Fruit fly (Drosophila melanogaster) whole organism, embryonic: ENCODE data around the gene CG17364.

Experiments
- Abd-B ChIP-seq: fragments of 200-800 bp; sonication (Bioruptor generic); optimal IDR thresholded peaks from 2 replicates; lab custom pipeline; 2018; ENCODE audit warnings: missing biosample characterization, mild to moderate bottlenecking, missing genetic modification characterization, moderate library complexity
- Atf6 ChIP-seq: fragments of 200-800 bp; sonication (Bioruptor generic); IDR thresholded peaks from 2 replicates; pipeline ENCODE4 v1.3.6; 2022; ENCODE audit warnings: missing biosample characterization, missing genetic modification characterization
- CG10321 ChIP-seq: fragments of 200-800 bp; sonication (Bioruptor generic); IDR thresholded peaks from 2 replicates; pipeline ENCODE4 v1.3.6; 2022; ENCODE audit warnings: missing biosample characterization, missing genetic modification characterization
- CG11398 ChIP-seq: fragments of 200-800 bp; sonication (Bioruptor generic); optimal IDR thresholded peaks from 2 replicates; lab custom pipeline; 2016; ENCODE audit warnings: missing biosample characterization, missing genetic modification characterization
- CG12071 ChIP-seq: fragments of 200-800 bp; sonication (Bioruptor generic); optimal IDR thresholded peaks from 3 replicates; lab custom pipeline; 2018; ENCODE audit warnings: missing biosample characterization, mild to moderate bottlenecking, missing genetic modification characterization
- CG12391 ChIP-seq: fragments of 200-800 bp; sonication (Bioruptor generic); optimal IDR thresholded peaks from 3 replicates; lab custom pipeline; 2018; ENCODE audit warnings: missing biosample characterization, mild to moderate bottlenecking, missing genetic modification characterization, moderate library complexity
- CG13624 ChIP-seq: fragments of 200-800 bp; sonication (Bioruptor generic); optimal IDR thresholded peaks from 2 replicates; lab custom pipeline; 2016; ENCODE audit warnings: missing biosample characterization, missing genetic modification characterization
- CG15011 ChIP-seq: fragments of 200-800 bp; sonication (Bioruptor generic); optimal IDR thresholded peaks from 3 replicates; lab custom pipeline; 2018; ENCODE audit warnings: missing biosample characterization, mild to moderate bottlenecking, missing genetic modification characterization
- CG15269 ChIP-seq: fragments of 200-800 bp; sonication (Bioruptor generic); optimal IDR thresholded peaks from 2 replicates; lab custom pipeline; 2018; ENCODE audit warnings: missing biosample characterization, mild to moderate bottlenecking, missing genetic modification characterization, moderate library complexity
- CG1603 ChIP-seq: fragments of 200-800 bp; sonication (Bioruptor generic); optimal IDR thresholded peaks from 2 replicates; lab custom pipeline; 2019; ENCODE audit warnings: missing biosample characterization, mild to moderate bottlenecking, missing genetic modification characterization, moderate library complexity
- CG2712 ChIP-seq: fragments of 200-800 bp; optimal IDR thresholded peaks from 3 replicates; lab custom pipeline; 2019; ENCODE audit warnings: missing biosample characterization, mild to moderate bottlenecking, missing genetic modification characterization, moderate library complexity
- CG30431 ChIP-seq: fragments of 200-800 bp; sonication (Bioruptor generic); optimal IDR thresholded peaks from 2 replicates; lab custom pipeline; 2017; ENCODE audit warnings: missing biosample characterization, missing genetic modification characterization
- CG31441 ChIP-seq: fragments of 200-800 bp; sonication (Bioruptor generic); IDR thresholded peaks from 2 replicates; pipeline ENCODE4 v1.3.6; 2022; ENCODE audit warnings: missing biosample characterization, missing genetic modification characterization
- CG34422 ChIP-seq: fragments of 200-800 bp; sonication (Bioruptor generic); IDR thresholded peaks from 3 replicates; pipeline ENCODE4 v1.3.6; 2022; ENCODE audit warnings: missing biosample characterization, missing genetic modification characterization
- CG4707 ChIP-seq: fragments of 200-800 bp; sonication (Bioruptor generic); optimal IDR thresholded peaks from 2 replicates; lab custom pipeline; 2018; ENCODE audit warnings: missing biosample characterization, mild to moderate bottlenecking, missing genetic modification characterization, moderate library complexity
- CG8359 ChIP-seq: fragments of 200-800 bp; sonication (Bioruptor generic); optimal IDR thresholded peaks from 2 replicates; lab custom pipeline; 2017; ENCODE audit warnings: missing biosample characterization, mild to moderate bottlenecking, missing genetic modification characterization, borderline replicate concordance
- CG9876 ChIP-seq: fragments of 200-800 bp; sonication (Bioruptor generic); optimal IDR thresholded peaks from 2 replicates; lab custom pipeline; 2016; ENCODE audit warnings: missing biosample characterization, missing genetic modification characterization
- Camta ChIP-seq: fragments of 200-800 bp; sonication (Bioruptor generic); optimal IDR thresholded peaks from 2 replicates; lab custom pipeline; 2016; ENCODE audit warnings: missing biosample characterization, missing genetic modification characterization
- Dbx ChIP-seq: fragments of 200-800 bp; sonication (Bioruptor generic); IDR thresholded peaks from 3 replicates; pipeline ENCODE4 v1.3.6; 2022; ENCODE audit warnings: missing biosample characterization, missing genetic modification characterization
- Dek ChIP-seq: fragments of 200-800 bp; sonication (Bioruptor generic); optimal IDR thresholded peaks from 3 replicates; lab custom pipeline; 2019; ENCODE audit warnings: missing biosample characterization, mild to moderate bottlenecking, missing genetic modification characterization, moderate library complexity
- Drgx ChIP-seq: fragments of 200-800 bp; sonication (Bioruptor generic); IDR thresholded peaks from 2 replicates; pipeline ENCODE4 v1.3.6; 2022; ENCODE audit warnings: missing biosample characterization, missing genetic modification characterization
- E2f2 ChIP-seq: fragments of 200-800 bp; sonication (Bioruptor generic); IDR thresholded peaks from 2 replicates; pipeline ENCODE4 v1.3.6; 2022; ENCODE audit warnings: missing biosample characterization, missing genetic modification characterization
- Fer1 ChIP-seq: fragments of 200-800 bp; sonication (Bioruptor generic); optimal IDR thresholded peaks from 2 replicates; lab custom pipeline; 2017; ENCODE audit warnings: missing biosample characterization, mild to moderate bottlenecking, missing genetic modification characterization
- Hey ChIP-seq: fragments of 200-800 bp; sonication (Bioruptor generic); optimal IDR thresholded peaks from 3 replicates; lab custom pipeline; 2018; ENCODE audit warnings: missing biosample characterization, mild to moderate bottlenecking, missing genetic modification characterization
- Jarid2 ChIP-seq: fragments of 200-800 bp; sonication (Bioruptor generic); optimal IDR thresholded peaks from 3 replicates; lab custom pipeline; 2017; ENCODE audit warnings: mild to moderate bottlenecking, missing biosample characterization, missing genetic modification reagents, missing genetic modification characterization
- Lhr ChIP-seq: fragments of 200-800 bp; sonication (Bioruptor generic); optimal IDR thresholded peaks from 3 replicates; lab custom pipeline; 2017; ENCODE audit warnings: mild to moderate bottlenecking, missing biosample characterization, missing genetic modification reagents, missing genetic modification characterization
- Mad ChIP-seq: fragments of 200-800 bp; sonication (Bioruptor generic); optimal IDR thresholded peaks from 2 replicates; lab custom pipeline; 2016; ENCODE audit warnings: missing biosample characterization, missing genetic modification characterization
- Mrtf ChIP-seq: fragments of 200-800 bp; sonication (Bioruptor generic); IDR thresholded peaks from 3 replicates; pipeline ENCODE4 v1.3.6; 2022; ENCODE audit warnings: missing biosample characterization, missing genetic modification characterization
- Nf-YA ChIP-seq: fragments of 200-800 bp; sonication (Bioruptor generic); IDR thresholded peaks from 2 replicates; pipeline ENCODE4 v1.3.6; 2022; ENCODE audit warnings: missing biosample characterization, missing genetic modification characterization
- Nf-YB ChIP-seq: fragments of 200-800 bp; sonication (Bioruptor generic); optimal IDR thresholded peaks from 3 replicates; lab custom pipeline; 2019; ENCODE audit warnings: missing biosample characterization, mild to moderate bottlenecking, missing genetic modification characterization, moderate library complexity
- Opbp ChIP-seq: fragments of 200-800 bp; sonication (Bioruptor generic); IDR thresholded peaks from 3 replicates; pipeline ENCODE4 v1.3.6; 2022; ENCODE audit warnings: missing biosample characterization, missing genetic modification characterization; ENCODE audit not compliant: partially characterized antibody
- Trl ChIP-seq, 3 experiments: fragments of >200 bp in 2 of 3; fragments of 200-800 bp in 1 of 3; sonication (Bioruptor generic) in 1 of 3; optimal IDR thresholded peaks; 2 replicates in 1 of 3; 3 replicates in 2 of 3; lab custom pipeline; 2016 to 2017; ENCODE audit warnings: missing biosample characterization in 1 of 3, missing genetic modification characterization in 1 of 3
- ase ChIP-seq: fragments of 200-800 bp; sonication (Bioruptor generic); IDR thresholded peaks from 3 replicates; pipeline ENCODE4 v1.3.6; 2022; ENCODE audit warnings: missing biosample characterization, missing genetic modification characterization
- crp ChIP-seq, 2 experiments: fragments of 200-800 bp; sonication (Bioruptor generic); optimal IDR thresholded peaks; 2 replicates in 1 of 2; 3 replicates in 1 of 2; lab custom pipeline; 2017; ENCODE audit warnings: missing biosample characterization in 2 of 2, missing genetic modification characterization in 2 of 2, mild to moderate bottlenecking in 1 of 2, moderate library complexity in 1 of 2
- gsb ChIP-seq: fragments of 200-800 bp; sonication (Bioruptor generic); IDR thresholded peaks from 2 replicates; pipeline ENCODE4 v1.3.6; 2022; ENCODE audit warnings: missing biosample characterization, missing genetic modification characterization
- gt ChIP-seq: fragments of 200-800 bp; sonication (Bioruptor generic); IDR thresholded peaks from 2 replicates; pipeline ENCODE4 v1.3.6; 2022; ENCODE audit warnings: missing biosample characterization, missing genetic modification characterization
- jumu ChIP-seq: fragments of 200-800 bp; sonication (Bioruptor generic); optimal IDR thresholded peaks from 3 replicates; lab custom pipeline; 2016; ENCODE audit warnings: missing biosample characterization, missing genetic modification characterization
- lilli ChIP-seq: fragments of 200-800 bp; sonication (Bioruptor generic); optimal IDR thresholded peaks from 3 replicates; lab custom pipeline; 2016; ENCODE audit warnings: missing biosample characterization, missing genetic modification characterization
- lmd ChIP-seq: fragments of 200-800 bp; sonication (Bioruptor generic); IDR thresholded peaks from 2 replicates; pipeline ENCODE4 v1.3.6; 2022; ENCODE audit warnings: missing biosample characterization, missing genetic modification characterization
- oc ChIP-seq: fragments of 200-800 bp; sonication (Bioruptor generic); optimal IDR thresholded peaks from 2 replicates; lab custom pipeline; 2018; ENCODE audit warnings: missing biosample characterization, mild to moderate bottlenecking, missing genetic modification characterization, moderate library complexity
- phol ChIP-seq: fragments of 200-800 bp; sonication (Bioruptor generic); optimal IDR thresholded peaks from 3 replicates; lab custom pipeline; 2018; ENCODE audit warnings: missing biosample characterization, mild to moderate bottlenecking, missing genetic modification characterization, moderate library complexity
- prd ChIP-seq, 3 experiments: fragments of >200 bp in 2 of 3; fragments of 200-800 bp in 1 of 3; sonication (Bioruptor generic) in 1 of 3; optimal IDR thresholded peaks in 2 of 3; IDR thresholded peaks in 1 of 3; 2 replicates in 2 of 3; 3 replicates in 1 of 3; pipeline versions ENCODE4 v1.3.6 to Lab custom; 2017 to 2022; ENCODE audit warnings: missing biosample characterization in 1 of 3, missing genetic modification characterization in 1 of 3
- repo ChIP-seq: fragments of 200-800 bp; sonication (Bioruptor generic); optimal IDR thresholded peaks from 2 replicates; lab custom pipeline; 2016; ENCODE audit warnings: missing biosample characterization, missing genetic modification characterization
- sens-2 ChIP-seq: fragments of 200-800 bp; sonication (Bioruptor generic); IDR thresholded peaks from 2 replicates; pipeline ENCODE4 v1.3.6; 2022; ENCODE audit warnings: missing biosample characterization, missing genetic modification characterization
- sisA ChIP-seq: fragments of 200-800 bp; sonication (Bioruptor generic); IDR thresholded peaks from 2 replicates; pipeline ENCODE4 v1.3.6; 2022; ENCODE audit warnings: missing biosample characterization, missing genetic modification characterization
- slou ChIP-seq: fragments of 200-800 bp; sonication (Bioruptor generic); optimal IDR thresholded peaks from 3 replicates; lab custom pipeline; 2016; ENCODE audit warnings: missing biosample characterization, missing genetic modification characterization
- slp2 ChIP-seq: fragments of 200-800 bp; sonication (Bioruptor generic); optimal IDR thresholded peaks from 2 replicates; lab custom pipeline; 2016; ENCODE audit warnings: missing biosample characterization, missing genetic modification characterization
- wek ChIP-seq: fragments of 200-800 bp; sonication (Bioruptor generic); optimal IDR thresholded peaks from 3 replicates; lab custom pipeline; 2018; ENCODE audit warnings: missing biosample characterization, mild to moderate bottlenecking, missing genetic modification characterization, moderate library complexity
- z ChIP-seq: fragments of 200-800 bp; sonication (Bioruptor generic); IDR thresholded peaks from 3 replicates; pipeline ENCODE4 v1.3.6; 2022; ENCODE audit warnings: missing biosample characterization, missing genetic modification characterization

Gene CG17364

DNA sequence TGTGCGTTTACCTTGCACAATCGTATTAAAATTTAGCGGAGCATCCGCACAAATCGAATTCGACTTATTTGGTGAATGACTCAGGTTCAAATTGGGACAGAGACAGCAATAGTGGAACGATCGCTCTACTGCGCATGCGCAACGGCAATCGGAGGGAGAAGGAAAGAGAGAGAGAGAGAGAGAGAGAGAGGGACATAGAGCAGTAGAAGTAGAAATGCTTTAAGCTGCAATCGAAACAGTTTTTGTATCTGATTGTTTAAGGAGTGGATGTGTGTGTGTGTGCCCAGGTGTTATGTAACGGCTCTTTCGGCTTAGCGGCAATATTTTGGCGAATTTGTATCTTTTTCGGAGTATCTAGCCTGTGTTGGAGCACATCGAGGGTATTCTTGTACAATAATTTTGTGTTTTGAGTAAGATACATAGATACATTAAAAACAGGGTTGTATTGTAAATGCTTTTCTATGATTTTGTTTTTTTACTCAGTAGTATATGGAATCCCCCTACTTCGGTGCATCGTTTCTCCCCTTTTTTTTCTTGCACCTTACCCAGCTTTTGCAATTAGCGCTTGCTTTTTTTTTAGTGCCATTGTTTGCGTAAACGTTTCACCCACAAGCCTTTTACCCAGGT, 43.6 kb downstream of the CG17364 start (continued):
- TF ChIP-seq CG30431 (GFP tag; lab: Kevin White, UChicago) (no peak), sisA (GFP tag; lab: Robert Waterston, UW) (no peak), wek (GFP tag; lab: Kevin White, UChicago) (peak; percentile 57), Camta (GFP tag; lab: Kevin White, UChicago) (peak; percentile 10), Nf-YA (GFP tag; lab: Robert Waterston, UW) (no peak), slou (GFP tag; lab: Kevin White, UChicago) (no peak), CG12391 (no peak), CG12071 (no peak), CG11398 (GFP tag; lab: Kevin White, UChicago) (no peak), Atf6 (GFP tag; lab: Robert Waterston, UW) (0 out of 2 replicates have a peak, but pooled peaks have one; percentile 25), Nf-YB (GFP tag; lab: Kevin White, UChicago) (no peak), Lhr (no peak), CG10321 (GFP tag; lab: Robert Waterston, UW) (peak; percentile 74), Jarid2 (GFP tag; lab: Kevin White, UChicago) (peak; percentile 0), ase (GFP tag; lab: Robert Waterston, UW) (no peak), E2f2 (GFP tag; lab: Robert Waterston, UW) (peak; percentile 26; the same call in 1 of the 2 replicates), CG8359 (GFP tag; lab: Kevin White, UChicago) (no peak), Fer1 (GFP tag; lab: Kevin White, UChicago) (no peak), phol (tag; lab: Kevin White, UChicago) (peak; percentile 16), Dbx (no peak), CG13624 (no peak), Abd-B (GFP tag; lab: Kevin White, UChicago) (no peak), CG4707 (GFP tag; lab: Kevin White, UChicago) (no peak), CG15269 (tag; lab: Kevin White, UChicago) (no peak), Mad (GFP tag; lab: Kevin White, UChicago) (no peak), Trl (optimal IDR thresholded peaks at IDR 0.05; lab: Kevin White, UChicago) (peak; percentile 21 to 48), Trl (GFP tag; optimal IDR thresholded peaks at IDR 0.05; lab: Kevin White, UChicago) (no peak), jumu (GFP tag; lab: Kevin White, UChicago) (no peak), Drgx (GFP tag; lab: Robert Waterston, UW) (peak; percentile 63), crp (GFP tag; optimal IDR thresholded peaks at IDR 0.05; lab: Kevin White, UChicago) (no peak), CG34422 (GFP tag; lab: Robert Waterston, UW) (0 out of 3 replicates have a peak, but pooled peaks have one; percentile 33), slp2 (GFP tag; lab: Kevin White, UChicago) (no peak), Hey (tag; lab: Kevin White, UChicago) (no peak), CG31441 (GFP tag; lab: Robert Waterston, UW) (no peak), CG2712 (no peak), lilli (no peak), z (GFP tag; lab: Robert Waterston, UW) (0 out of 3 replicates have a peak, but pooled peaks have one; percentile 39), oc (tag; lab: Kevin White, UChicago) (peak; percentile 38), Opbp (GFP tag; lab: Robert Waterston, UW) (no peak), repo (no peak), CG1603 (tag; lab: Kevin White, UChicago) (no peak), Dek (tag; lab: Kevin White, UChicago) (no peak), CG15011 (GFP tag; lab: Kevin White, UChicago) (no peak), Mrtf (no peak), gt (GFP tag; lab: Robert Waterston, UW) (no peak), sens-2 (GFP tag; lab: Robert Waterston, UW) (no peak), prd (optimal IDR thresholded peaks at IDR 0.05; lab: Kevin White, UChicago) (no peak), prd (GFP tag; IDR thresholded peaks at IDR 0.05; lab: Robert Waterston, UW) (0 out of 3 replicates have a peak, but pooled peaks have one; percentile 50), lmd (GFP tag; lab: Robert Waterston, UW) (no peak), gsb (GFP tag; lab: Robert Waterston, UW) (no peak), CG9876 (no peak)
